Fruit fly (Drosophila melanogaster): ENCODE measurements around the gene Amt.

The Amt gene

dm6 chr3R:15213362-15213989 lies 35.5 kb downstream of the Amt start, which contains the start of the genes CG6654 and CG4210 (continued):
- TF ChIP-seq Ravus (GFP tag; IDR thresholded peaks at IDR 0.05) (no peak), Dll (GFP tag; IDR thresholded peaks at IDR 0.05; ENCODE audit: partially characterized antibody) (peak; percentile 69), CG31388 (GFP tag; optimal IDR thresholded peaks at IDR 0.05) (no peak), Pdp1 (GFP tag; optimal IDR thresholded peaks at IDR 0.05) (peak in 1 of 2 experiments; percentile 63), CG12104 (GFP tag; optimal IDR thresholded peaks at IDR 0.05) (peak; percentile 23), Dp (GFP tag; optimal IDR thresholded peaks at IDR 0.05) (peak; percentile 90), mirr (GFP tag; optimal IDR thresholded peaks at IDR 0.05) (no peak), CG11504 (tag; optimal IDR thresholded peaks at IDR 0.05) (no peak), CG4360 (GFP tag; IDR thresholded peaks at IDR 0.05) (no peak), Fer1 (GFP tag; optimal IDR thresholded peaks at IDR 0.05) (peak; percentile 30), HLH54F (GFP tag; optimal IDR thresholded peaks at IDR 0.05) (no peak), bcd (GFP tag; optimal IDR thresholded peaks at IDR 0.05) (no peak), CG17912 (GFP tag; optimal IDR thresholded peaks at IDR 0.05) (no peak), sens-2 (GFP tag; IDR thresholded peaks at IDR 0.05) (no peak), CG30020 (tag; optimal IDR thresholded peaks at IDR 0.05) (peak; percentile 47), dm (GFP tag; optimal IDR thresholded peaks at IDR 0.05) (no peak), sc (optimal IDR thresholded peaks at IDR 0.05) (no peak), sc (GFP tag; optimal IDR thresholded peaks at IDR 0.05) (no peak), CG10543 (GFP tag; optimal IDR thresholded peaks at IDR 0.05) (no peak), CG15696 (tag; optimal IDR thresholded peaks at IDR 0.05) (peak; percentile 56), jumu (GFP tag; optimal IDR thresholded peaks at IDR 0.05) (no peak), CoRest (tag; optimal IDR thresholded peaks at IDR 0.05) (peak; percentile 56), cato (GFP tag; optimal IDR thresholded peaks at IDR 0.05; ENCODE audit: borderline replicate concordance) (no peak), CG4282 (GFP tag; optimal IDR thresholded peaks at IDR 0.05) (no peak), zen (tag; optimal IDR thresholded peaks at IDR 0.05) (peak; percentile 36), dmrt11E (tag; optimal IDR thresholded peaks at IDR 0.05) (no peak), danr (GFP tag; IDR thresholded peaks at IDR 0.05) (no peak), CG11398 (GFP tag; optimal IDR thresholded peaks at IDR 0.05) (no peak), dpn (GFP tag; optimal IDR thresholded peaks at IDR 0.05) (peak in 1 of 2 experiments; percentile 9), CG13424 (tag; optimal IDR thresholded peaks at IDR 0.05) (peak; percentile 8), CG2712 (tag; optimal IDR thresholded peaks at IDR 0.05) (peak; percentile 49), CG2120 (GFP tag; optimal IDR thresholded peaks at IDR 0.05) (peak; percentile 53), Ssrp (tag; optimal IDR thresholded peaks at IDR 0.05) (no peak), Sry-δ (GFP tag; optimal IDR thresholded peaks at IDR 0.05) (peak; percentile 74), CG14667 (GFP tag; IDR thresholded peaks at IDR 0.05) (no peak), CG18011 (GFP tag; optimal IDR thresholded peaks at IDR 0.05) (no peak), yki (optimal IDR thresholded peaks at IDR 0.05) (no peak), CG31441 (GFP tag; IDR thresholded peaks at IDR 0.05) (peak; percentile 64), CG34376 (GFP tag; optimal IDR thresholded peaks at IDR 0.05) (peak; percentile 28), CG6689 (GFP tag; IDR thresholded peaks at IDR 0.05) (no peak), CG43689 (GFP tag; IDR thresholded peaks at IDR 0.05) (no peak), NFAT (GFP tag; IDR thresholded peaks at IDR 0.05) (no peak), Bteb2 (GFP tag; optimal IDR thresholded peaks at IDR 0.05) (no peak), HmgD (GFP tag; optimal IDR thresholded peaks at IDR 0.05) (no peak), Asciz (GFP tag; optimal IDR thresholded peaks at IDR 0.05) (peak; percentile 1), CG9817 (tag; optimal IDR thresholded peaks at IDR 0.05) (no peak), CHES-1-like (GFP tag; optimal IDR thresholded peaks at IDR 0.05) (no peak), tll (GFP tag; optimal IDR thresholded peaks at IDR 0.05) (no peak), CG31365 (tag; optimal IDR thresholded peaks at IDR 0.05) (no peak), CG42726 (GFP tag; IDR thresholded peaks at IDR 0.05; ENCODE audit: partially characterized antibody) (no peak)

Measured in whole organism, embryonic.